Worm (Caenorhabditis elegans) whole organism, L3 larva: ENCODE results near the gene W03A5.1.

ENCODE experiments used
- R02D3.7 ChIP-seq: fragments of 150-350 bp; optimal IDR thresholded peaks from 2 replicates; lab custom pipeline; 2014; ENCODE audit warnings: missing biosample characterization, missing genetic modification characterization
- ZK546.5 ChIP-seq: sonication (generic microtip); optimal IDR thresholded peaks from 2 replicates; lab custom pipeline; 2017; ENCODE audit warnings: missing biosample characterization, missing genetic modification characterization
- aly-2 ChIP-seq: fragments of 150-350 bp; optimal IDR thresholded peaks from 2 replicates; lab custom pipeline; 2014; ENCODE audit warnings: missing biosample characterization, missing genetic modification characterization
- ama-1 ChIP-seq: fragments of 150-350 bp; optimal IDR thresholded peaks from 2 replicates; lab custom pipeline; 2018
- ceh-16 ChIP-seq: sonication (generic microtip); optimal IDR thresholded peaks from 2 replicates; lab custom pipeline; 2017; ENCODE audit warnings: missing biosample characterization, missing genetic modification characterization
- ceh-28 ChIP-seq: fragments of 150-350 bp; optimal IDR thresholded peaks from 2 replicates; lab custom pipeline; 2014; ENCODE audit warnings: missing biosample characterization, missing genetic modification reagents, missing genetic modification characterization
- ceh-82 ChIP-seq: fragments of 150-350 bp; optimal IDR thresholded peaks from 2 replicates; lab custom pipeline; 2014; ENCODE audit warnings: missing biosample characterization, missing genetic modification characterization
- ceh-9 ChIP-seq: sonication (generic microtip); optimal IDR thresholded peaks from 2 replicates; lab custom pipeline; 2018; ENCODE audit warnings: missing biosample characterization, missing genetic modification characterization
- daf-12 ChIP-seq: fragments of 150-350 bp; optimal IDR thresholded peaks from 2 replicates; lab custom pipeline; 2014; ENCODE audit warnings: missing biosample characterization, missing genetic modification reagents, missing genetic modification characterization
- egl-27 ChIP-seq: sonication (generic microtip); optimal IDR thresholded peaks from 4 replicates; lab custom pipeline; 2017; ENCODE audit warnings: missing biosample characterization, missing genetic modification reagents, missing genetic modification characterization
- egl-5 ChIP-seq: fragments of 150-350 bp; optimal IDR thresholded peaks from 2 replicates; lab custom pipeline; 2017; ENCODE audit warnings: missing biosample characterization, missing genetic modification reagents, missing genetic modification characterization, inconsistent platforms
- elt-1 ChIP-seq: fragments of 150-350 bp; optimal IDR thresholded peaks from 2 replicates; lab custom pipeline; 2014; ENCODE audit warnings: missing biosample characterization, missing genetic modification characterization
- elt-2 ChIP-seq: sonication (generic microtip); optimal IDR thresholded peaks from 2 replicates; lab custom pipeline; 2016; ENCODE audit warnings: missing genetic modification reagents, mild to moderate bottlenecking, missing genetic modification characterization, missing compliant biosample characterization
- elt-3 ChIP-seq, 3 experiments: fragments of 150-350 bp in 1 of 3; sonication (generic microtip) in 2 of 3; optimal IDR thresholded peaks; 2 replicates in 2 of 3; 4 replicates in 1 of 3; lab custom pipeline; 2014 to 2017; ENCODE audit warnings: missing biosample characterization in 3 of 3, missing genetic modification characterization in 3 of 3
- eor-1 ChIP-seq, 2 experiments: fragments of 150-350 bp; optimal IDR thresholded peaks; 2 replicates each; lab custom pipeline; 2014 to 2018; ENCODE audit warnings: missing biosample characterization in 2 of 2, missing genetic modification characterization in 2 of 2
- fos-1 ChIP-seq: fragments of 150-350 bp; optimal IDR thresholded peaks from 2 replicates; lab custom pipeline; 2014; ENCODE audit warnings: missing biosample characterization, missing genetic modification characterization
- hmg-11 ChIP-seq: sonication (generic microtip); optimal IDR thresholded peaks from 2 replicates; lab custom pipeline; 2016; ENCODE audit warnings: missing genetic modification characterization, missing compliant biosample characterization
- jun-1 ChIP-seq: fragments of 150-350 bp; optimal IDR thresholded peaks from 2 replicates; lab custom pipeline; 2014; ENCODE audit warnings: missing biosample characterization, missing genetic modification reagents, missing genetic modification characterization
- lin-15B ChIP-seq: fragments of 150-350 bp; optimal IDR thresholded peaks from 2 replicates; lab custom pipeline; 2014; ENCODE audit warnings: missing biosample characterization, missing genetic modification characterization
- lin-39 ChIP-seq: fragments of 150-350 bp; optimal IDR thresholded peaks from 2 replicates; lab custom pipeline; 2018; ENCODE audit warnings: missing biosample characterization, missing genetic modification reagents, missing genetic modification characterization
- lsy-12 ChIP-seq: sonication (generic microtip); optimal IDR thresholded peaks from 2 replicates; lab custom pipeline; 2016; ENCODE audit warnings: mild to moderate bottlenecking, missing genetic modification characterization, missing compliant biosample characterization
- mdl-1 ChIP-seq: fragments of 150-350 bp; optimal IDR thresholded peaks from 2 replicates; lab custom pipeline; 2014; ENCODE audit warnings: missing biosample characterization, missing genetic modification characterization
- mml-1 ChIP-seq: fragments of 150-350 bp; sonication (generic microtip); optimal IDR thresholded peaks from 3 replicates; lab custom pipeline; 2014; ENCODE audit warnings: missing biosample characterization, missing genetic modification characterization
- nfya-1 ChIP-seq: sonication (generic microtip); optimal IDR thresholded peaks from 2 replicates; lab custom pipeline; 2017; ENCODE audit warnings: missing genetic modification characterization, mild to moderate bottlenecking, missing compliant biosample characterization, antibody characterized with exemption, moderate library complexity; ENCODE audit not compliant: insufficient read depth
- nhr-11 ChIP-seq: fragments of 150-350 bp; optimal IDR thresholded peaks from 2 replicates; lab custom pipeline; 2014; ENCODE audit warnings: missing biosample characterization, missing genetic modification characterization
- nhr-12 ChIP-seq: fragments of 150-350 bp; optimal IDR thresholded peaks from 2 replicates; lab custom pipeline; 2014; ENCODE audit warnings: missing biosample characterization, missing genetic modification characterization
- nhr-23 ChIP-seq: fragments of 150-350 bp; optimal IDR thresholded peaks from 2 replicates; lab custom pipeline; 2014; ENCODE audit warnings: missing biosample characterization, missing genetic modification reagents, missing genetic modification characterization
- nhr-237 ChIP-seq: fragments of 150-350 bp; optimal IDR thresholded peaks from 2 replicates; lab custom pipeline; 2014; ENCODE audit warnings: missing biosample characterization, missing genetic modification characterization
- nhr-25 ChIP-seq: sonication (generic microtip); optimal IDR thresholded peaks from 2 replicates; lab custom pipeline; 2017; ENCODE audit warnings: missing biosample characterization, missing genetic modification characterization
- nhr-28 ChIP-seq: fragments of 150-350 bp; optimal IDR thresholded peaks from 2 replicates; lab custom pipeline; 2014; ENCODE audit warnings: missing biosample characterization, missing genetic modification characterization
- nhr-43 ChIP-seq: sonication (generic microtip); optimal IDR thresholded peaks from 2 replicates; lab custom pipeline; 2016; ENCODE audit warnings: mild to moderate bottlenecking, missing genetic modification characterization, missing compliant biosample characterization; ENCODE audit not compliant: poor library complexity, severe bottlenecking
- nhr-67 ChIP-seq: fragments of 150-350 bp; optimal IDR thresholded peaks from 2 replicates; lab custom pipeline; 2014; ENCODE audit warnings: missing biosample characterization, missing genetic modification characterization
- nhr-76 ChIP-seq: fragments of 150-350 bp; sonication (generic microtip); optimal IDR thresholded peaks from 5 replicates; lab custom pipeline; 2014; ENCODE audit warnings: missing biosample characterization, missing genetic modification characterization
- pha-4 ChIP-seq: fragments of 150-350 bp; optimal IDR thresholded peaks from 2 replicates; lab custom pipeline; 2014; ENCODE audit warnings: missing biosample characterization, missing genetic modification reagents, missing genetic modification characterization
- pqm-1 ChIP-seq: fragments of 150-350 bp; optimal IDR thresholded peaks from 2 replicates; lab custom pipeline; 2017; ENCODE audit warnings: missing biosample characterization, missing genetic modification characterization, inconsistent platforms
- sea-2 ChIP-seq: fragments of 150-350 bp; sonication (generic microtip); optimal IDR thresholded peaks from 4 replicates; lab custom pipeline; 2014; ENCODE audit warnings: missing biosample characterization, missing genetic modification reagents, missing genetic modification characterization
- skn-1 ChIP-seq: fragments of 150-350 bp; optimal IDR thresholded peaks from 2 replicates; lab custom pipeline; 2014; ENCODE audit warnings: missing biosample characterization, missing genetic modification characterization
- snpc-4 ChIP-seq: fragments of 150-350 bp; optimal IDR thresholded peaks from 2 replicates; lab custom pipeline; 2014; ENCODE audit warnings: missing biosample characterization, missing genetic modification characterization
- tbx-2 ChIP-seq: sonication (generic microtip); optimal IDR thresholded peaks from 2 replicates; lab custom pipeline; 2016; ENCODE audit warnings: mild to moderate bottlenecking, missing genetic modification characterization, missing compliant biosample characterization
- unc-39 ChIP-seq: sonication (generic microtip); optimal IDR thresholded peaks from 4 replicates; lab custom pipeline; 2017; ENCODE audit warnings: missing biosample characterization, missing genetic modification characterization
- unc-62 ChIP-seq: fragments of 150-350 bp; sonication (generic microtip); optimal IDR thresholded peaks from 4 replicates; lab custom pipeline; 2014; ENCODE audit warnings: missing biosample characterization, missing genetic modification reagents, missing genetic modification characterization
- zag-1 ChIP-seq: fragments of 150-350 bp; optimal IDR thresholded peaks from 2 replicates; lab custom pipeline; 2014; ENCODE audit warnings: missing biosample characterization, missing genetic modification characterization
- ztf-11 ChIP-seq: fragments of 150-350 bp; optimal IDR thresholded peaks from 2 replicates; lab custom pipeline; 2014; ENCODE audit warnings: missing biosample characterization, missing genetic modification characterization
- ztf-4 ChIP-seq: fragments of 150-350 bp; optimal IDR thresholded peaks from 2 replicates; lab custom pipeline; 2014; ENCODE audit warnings: missing biosample characterization, missing genetic modification characterization

The W03A5.1 gene

DNA sequence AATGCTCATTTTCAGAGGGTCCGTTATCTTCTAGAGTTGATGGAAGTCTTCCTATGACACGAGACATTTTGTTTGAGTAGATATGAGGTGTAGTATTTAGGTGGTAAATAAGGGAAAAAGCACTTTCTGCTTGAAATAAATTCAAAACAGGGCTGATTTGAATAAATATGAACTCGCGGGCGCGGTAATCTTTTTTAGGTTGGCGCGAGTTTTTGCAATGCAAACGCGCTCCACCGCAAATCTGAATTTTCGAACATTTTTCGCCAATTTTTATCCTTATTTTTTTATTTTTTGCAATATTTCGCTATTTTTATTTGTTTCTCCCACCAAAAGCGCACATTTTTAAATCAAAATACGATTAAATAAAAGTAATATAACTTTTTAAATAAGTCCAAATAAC is 40.5 kb downstream of the W03A5.1 start, which contains the start of gene skpt-1:
Gene skpt-1, minus strand, starts transcription at position 219 of the 400 bp plus-strand sequence.
- TF ChIP-seq nhr-28 (tag; lab: Kevin White, UChicago) (no peak), eor-1 (tag; optimal IDR thresholded peaks at IDR 0.05; lab: Kevin White, UChicago) (no peak), nfya-1 (tag; lab: Kevin White, UChicago) (peak; percentile 58), pha-4 (tag; lab: Kevin White, UChicago) (peak; percentile 51), lin-39 (tag; lab: Kevin White, UChicago) (peak; percentile 40), sea-2 (no peak), elt-2 (tag; lab: Kevin White, UChicago) (no peak), unc-39 (no peak), ceh-82 (tag; lab: Kevin White, UChicago) (no peak), nhr-43 (tag; lab: Kevin White, UChicago) (no peak), nhr-11 (tag; lab: Kevin White, UChicago) (no peak), hmg-11 (no peak), mdl-1 (tag; lab: Kevin White, UChicago) (no peak), mml-1 (tag; lab: Kevin White, UChicago) (no peak), ama-1 (lab: Kevin White, UChicago) (no peak), lin-15B (peak; percentile 53), nhr-23 (tag; lab: Kevin White, UChicago) (peak; percentile 22)

DNA sequence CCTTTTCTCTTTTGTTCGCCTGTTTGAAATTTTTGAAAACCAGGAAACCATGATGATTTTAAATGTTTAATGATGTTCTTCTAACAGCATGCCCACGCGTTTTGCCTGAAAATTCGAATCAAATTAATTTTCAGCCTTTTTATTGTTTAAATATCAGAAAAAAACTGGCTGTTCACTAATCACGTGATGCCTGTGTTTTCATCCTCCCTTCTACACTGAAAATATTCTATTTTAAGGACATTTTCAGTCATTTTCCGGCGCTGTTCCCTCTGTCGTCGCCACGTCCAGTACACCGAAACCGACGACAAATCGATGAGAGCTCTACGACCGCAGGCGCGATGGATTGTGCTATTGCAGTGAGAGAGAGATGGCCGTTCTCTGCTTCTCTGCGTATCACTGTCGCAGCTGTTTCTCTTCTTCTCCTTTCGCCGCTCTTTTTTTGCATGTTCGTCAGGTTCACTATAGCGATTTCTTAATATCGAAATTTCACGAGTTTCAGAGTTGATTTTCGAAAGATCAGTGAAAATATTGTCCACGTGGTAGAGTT is 42.1 kb downstream of the W03A5.1 start, which contains the start of gene F48E8.8:
Gene F48E8.8, minus strand, starts transcription at position 51 of the 547 bp plus-strand sequence.
- TF ChIP-seq ztf-4 (tag; lab: Kevin White, UChicago), result no peak
- no peak for TF ChIP-seq snpc-4 (tag; lab: Kevin White, UChicago)
- no peak for TF ChIP-seq elt-3 (tag; optimal IDR thresholded peaks at IDR 0.05; lab: Kevin White, UChicago)
- peak; percentile 62 for TF ChIP-seq lin-15B
- peak; percentile 79 for TF ChIP-seq hmg-11
- TF ChIP-seq nhr-25 (tag; lab: Kevin White, UChicago), result no peak
- no peak for TF ChIP-seq aly-2 (tag; lab: Kevin White, UChicago)
- no peak for TF ChIP-seq nhr-76 (tag; lab: Kevin White, UChicago)
- no peak for TF ChIP-seq nhr-28 (tag; lab: Kevin White, UChicago)
- TF ChIP-seq egl-27 (tag; lab: Kevin White, UChicago), result no peak
- no peak for TF ChIP-seq zag-1 (tag; lab: Kevin White, UChicago)
- TF ChIP-seq ceh-28, result peak; percentile 43
- TF ChIP-seq pqm-1 (tag; lab: Kevin White, UChicago), result no peak
- no peak for TF ChIP-seq ceh-16 (tag; lab: Kevin White, UChicago)
- no peak for TF ChIP-seq nhr-67 (tag; lab: Kevin White, UChicago)
- TF ChIP-seq skn-1 (tag; lab: Kevin White, UChicago), result no peak
- peak; percentile 26 for TF ChIP-seq elt-2 (tag; lab: Kevin White, UChicago)
- TF ChIP-seq nhr-237, result no peak
- TF ChIP-seq nhr-11 (tag; lab: Kevin White, UChicago), result no peak
- TF ChIP-seq sea-2, result no peak
- no peak for TF ChIP-seq eor-1 (tag; optimal IDR thresholded peaks at IDR 0.05; lab: Kevin White, UChicago)
- peak; percentile 64 for TF ChIP-seq pha-4 (tag; lab: Kevin White, UChicago)
- TF ChIP-seq unc-62 (GFP tag; lab: Kevin White, UChicago), result no peak
- no peak for TF ChIP-seq nhr-12 (tag; lab: Kevin White, UChicago)
- TF ChIP-seq tbx-2, result peak; percentile 11
- TF ChIP-seq egl-5 (tag; lab: Kevin White, UChicago), result peak; percentile 51
- TF ChIP-seq nhr-23 (tag; lab: Kevin White, UChicago), result no peak
- TF ChIP-seq mml-1 (tag; lab: Kevin White, UChicago), result no peak
- no peak for TF ChIP-seq ztf-11 (tag; lab: Kevin White, UChicago)
- no peak for TF ChIP-seq daf-12 (tag; lab: Kevin White, UChicago)
- peak; percentile 80 for TF ChIP-seq lin-39 (tag; lab: Kevin White, UChicago)
- no peak for TF ChIP-seq nhr-43 (tag; lab: Kevin White, UChicago)
- no peak for TF ChIP-seq fos-1 (tag; lab: Kevin White, UChicago)
- no peak for TF ChIP-seq ZK546.5 (tag; lab: Kevin White, UChicago)
- TF ChIP-seq nfya-1 (tag; lab: Kevin White, UChicago), result peak; percentile 80
- TF ChIP-seq ama-1 (lab: Kevin White, UChicago), result no peak
- no peak for TF ChIP-seq ceh-9 (tag; lab: Kevin White, UChicago)
- no peak for TF ChIP-seq elt-1 (tag; lab: Kevin White, UChicago)
- no peak for TF ChIP-seq jun-1 (tag; lab: Kevin White, UChicago)
- no peak for TF ChIP-seq mdl-1 (tag; lab: Kevin White, UChicago)
- TF ChIP-seq R02D3.7, result no peak
- TF ChIP-seq unc-39, result no peak
- no peak for TF ChIP-seq lsy-12
